Worm (Caenorhabditis elegans) whole organism, L4 larva: ENCODE results near the gene T07E3.4.
A peak's percentile ranks its signal among the peaks of the same experiment; 100 is the strongest.

Experiments
- F10B5.3 ChIP-seq: sonication (generic microtip); optimal IDR thresholded peaks from 2 replicates; lab custom pipeline; 2016; ENCODE audit warnings: mild to moderate bottlenecking, missing genetic modification characterization, missing compliant biosample characterization
- T20F7.1 ChIP-seq: fragments of 200-800 bp; sonication (Bioruptor generic); optimal IDR thresholded peaks from 2 replicates; lab custom pipeline; 2018; ENCODE audit warnings: mild to moderate bottlenecking, missing genetic modification characterization, missing compliant biosample characterization
- T26A8.4 ChIP-seq: fragments of 200-800 bp; sonication (Bioruptor generic); IDR thresholded peaks from 2 replicates; pipeline ENCODE4 v1.3.6; 2022; ENCODE audit warnings: missing genetic modification characterization, missing compliant biosample characterization
- Y75B8A.6 ChIP-seq: fragments of 200-800 bp; sonication (Bioruptor generic); IDR thresholded peaks from 2 replicates; pipeline ENCODE4 v1.3.6; 2022; ENCODE audit warnings: missing genetic modification reagents, missing genetic modification characterization, missing compliant biosample characterization
- ZK337.2 ChIP-seq: fragments of 200-800 bp; sonication (Bioruptor generic); IDR thresholded peaks from 2 replicates; pipeline ENCODE4 v1.3.6; 2022; ENCODE audit warnings: missing genetic modification reagents, missing genetic modification characterization, missing compliant biosample characterization
- ZK546.5 ChIP-seq, 2 experiments: sonication (generic microtip); optimal IDR thresholded peaks; 2 replicates each; lab custom pipeline; 2017; ENCODE audit warnings: missing biosample characterization in 2 of 2, missing genetic modification characterization in 2 of 2
- aly-2 ChIP-seq: sonication (generic microtip); optimal IDR thresholded peaks from 2 replicates; lab custom pipeline; 2018; ENCODE audit warnings: missing biosample characterization, missing genetic modification characterization
- ama-1 ChIP-seq: fragments of 150-350 bp; optimal IDR thresholded peaks from 2 replicates; lab custom pipeline; 2014; ENCODE audit warnings: inconsistent platforms, mixed read lengths
- ceh-20 ChIP-seq: fragments of 200-800 bp; sonication (Bioruptor generic); IDR thresholded peaks from 2 replicates; pipeline ENCODE4 v1.3.6; 2022; ENCODE audit warnings: missing genetic modification reagents, missing genetic modification characterization, missing compliant biosample characterization
- ceh-28 ChIP-seq: fragments of 150-350 bp; optimal IDR thresholded peaks from 2 replicates; lab custom pipeline; 2014; ENCODE audit warnings: missing biosample characterization, missing genetic modification reagents, missing genetic modification characterization
- ceh-62 ChIP-seq: sonication (generic microtip); optimal IDR thresholded peaks from 2 replicates; lab custom pipeline; 2017; ENCODE audit warnings: missing biosample characterization, missing genetic modification characterization
- daf-16 ChIP-seq, 3 experiments: sonication (generic microtip); optimal IDR thresholded peaks; 2 replicates each; lab custom pipeline; 2016 to 2017; ENCODE audit warnings: missing genetic modification characterization in 3 of 3, missing genetic modification reagents in 3 of 3, mild to moderate bottlenecking in 2 of 3, missing compliant biosample characterization in 2 of 3, missing biosample characterization in 1 of 3, moderate library complexity in 1 of 3
- dmd-6 ChIP-seq: fragments of 200-800 bp; sonication (Bioruptor generic); IDR thresholded peaks from 2 replicates; pipeline ENCODE4 v1.3.6; 2022; ENCODE audit warnings: missing genetic modification reagents, missing genetic modification characterization, missing compliant biosample characterization
- duxl-1 ChIP-seq: sonication (generic microtip); optimal IDR thresholded peaks from 2 replicates; lab custom pipeline; 2016; ENCODE audit warnings: mild to moderate bottlenecking, missing genetic modification characterization, moderate library complexity, missing compliant biosample characterization; ENCODE audit not compliant: poor library complexity
- dve-1 ChIP-seq: sonication (generic microtip); optimal IDR thresholded peaks from 2 replicates; lab custom pipeline; 2017; ENCODE audit warnings: antibody characterized with exemption, mild to moderate bottlenecking, missing genetic modification characterization, missing compliant biosample characterization; ENCODE audit not compliant: insufficient read depth
- egl-27 ChIP-seq: sonication (generic microtip); optimal IDR thresholded peaks from 3 replicates; lab custom pipeline; 2017; ENCODE audit warnings: missing biosample characterization, missing genetic modification reagents, missing genetic modification characterization
- gei-8 ChIP-seq: fragments of 200-800 bp; sonication (Bioruptor generic); optimal IDR thresholded peaks from 2 replicates; lab custom pipeline; 2018; ENCODE audit warnings: mild to moderate bottlenecking, missing genetic modification characterization, missing compliant biosample characterization
- hlh-11 ChIP-seq: fragments of 200-800 bp; sonication (Bioruptor generic); optimal IDR thresholded peaks from 2 replicates; lab custom pipeline; 2018; ENCODE audit warnings: mild to moderate bottlenecking, missing genetic modification characterization, missing compliant biosample characterization
- hmg-1.1 ChIP-seq: fragments of 200-800 bp; sonication (Bioruptor generic); IDR thresholded peaks from 2 replicates; pipeline ENCODE4 v1.3.6; 2022; ENCODE audit warnings: missing genetic modification reagents, missing genetic modification characterization, missing compliant biosample characterization
- lim-7 ChIP-seq: fragments of 200-800 bp; sonication (Bioruptor generic); IDR thresholded peaks from 2 replicates; pipeline ENCODE4 v1.3.6; 2022; ENCODE audit warnings: missing genetic modification characterization, missing compliant biosample characterization
- lin-1 ChIP-seq: fragments of 200-800 bp; sonication (Bioruptor generic); IDR thresholded peaks from 2 replicates; pipeline ENCODE4 v1.3.6; 2022; ENCODE audit warnings: missing genetic modification reagents, missing genetic modification characterization, missing compliant biosample characterization
- lin-13 ChIP-seq: fragments of 150-350 bp; optimal IDR thresholded peaks from 2 replicates; lab custom pipeline; 2014; ENCODE audit warnings: missing biosample characterization, missing genetic modification reagents, missing genetic modification characterization
- lin-29 ChIP-seq: fragments of 200-800 bp; sonication (Bioruptor generic); IDR thresholded peaks from 2 replicates; pipeline ENCODE4 v1.3.6; 2022; ENCODE audit warnings: missing genetic modification reagents, missing genetic modification characterization, missing compliant biosample characterization
- lin-38 ChIP-seq: fragments of 200-800 bp; sonication (Bioruptor generic); IDR thresholded peaks from 2 replicates; pipeline ENCODE4 v1.3.6; 2022; ENCODE audit warnings: missing genetic modification reagents, missing genetic modification characterization, missing compliant biosample characterization
- lir-3 ChIP-seq: sonication (generic microtip); optimal IDR thresholded peaks from 2 replicates; lab custom pipeline; 2016; ENCODE audit warnings: mild to moderate bottlenecking, missing genetic modification characterization, missing compliant biosample characterization
- lsy-2 ChIP-seq, 2 experiments: fragments of 150-350 bp in 1 of 2; sonication (generic microtip) in 1 of 2; optimal IDR thresholded peaks; 2 replicates each; lab custom pipeline; 2014 to 2017; ENCODE audit warnings: missing biosample characterization in 2 of 2, missing genetic modification characterization in 2 of 2
- mdt-29 ChIP-seq: fragments of 200-800 bp; sonication (Bioruptor generic); IDR thresholded peaks from 2 replicates; pipeline ENCODE4 v1.3.6; 2022; ENCODE audit warnings: missing genetic modification reagents, missing genetic modification characterization, missing compliant biosample characterization
- mep-1 ChIP-seq: fragments of 150-350 bp; sonication (generic microtip); optimal IDR thresholded peaks from 3 replicates; lab custom pipeline; 2014; ENCODE audit warnings: missing biosample characterization, missing genetic modification characterization
- mxl-2 ChIP-seq: fragments of 200-800 bp; sonication (Bioruptor generic); conservative IDR thresholded peaks from 2 replicates; pipeline ENCODE4 v1.3.6; 2022; ENCODE audit warnings: missing genetic modification reagents, missing genetic modification characterization, missing compliant biosample characterization
- mxl-3 ChIP-seq: fragments of 200-800 bp; sonication (Bioruptor generic); optimal IDR thresholded peaks from 2 replicates; lab custom pipeline; 2018; ENCODE audit warnings: mild to moderate bottlenecking, missing genetic modification characterization, missing compliant biosample characterization
- nhr-10 ChIP-seq: fragments of 150-350 bp; optimal IDR thresholded peaks from 2 replicates; lab custom pipeline; 2014; ENCODE audit warnings: missing biosample characterization, missing genetic modification characterization
- nhr-102 ChIP-seq: sonication (generic microtip); optimal IDR thresholded peaks from 2 replicates; lab custom pipeline; 2016; ENCODE audit warnings: mild to moderate bottlenecking, missing genetic modification characterization, moderate library complexity, missing compliant biosample characterization
- nhr-11 ChIP-seq: fragments of 150-350 bp; optimal IDR thresholded peaks from 2 replicates; lab custom pipeline; 2014; ENCODE audit warnings: missing biosample characterization, missing genetic modification characterization
- nhr-25 ChIP-seq: sonication (generic microtip); optimal IDR thresholded peaks from 2 replicates; lab custom pipeline; 2017; ENCODE audit warnings: missing genetic modification characterization, mild to moderate bottlenecking, missing compliant biosample characterization, antibody characterized with exemption, moderate library complexity, borderline replicate concordance; ENCODE audit not compliant: insufficient read depth
- nhr-41 ChIP-seq: fragments of 200-800 bp; sonication (Bioruptor generic); IDR thresholded peaks from 2 replicates; pipeline ENCODE4 v1.3.6; 2022; ENCODE audit warnings: missing genetic modification reagents, missing genetic modification characterization, missing compliant biosample characterization
- nhr-42 ChIP-seq: fragments of 200-800 bp; sonication (Bioruptor generic); IDR thresholded peaks from 2 replicates; pipeline ENCODE4 v1.3.6; 2022; ENCODE audit warnings: missing genetic modification characterization, missing compliant biosample characterization
- nhr-48 ChIP-seq: sonication (generic microtip); optimal IDR thresholded peaks from 2 replicates; lab custom pipeline; 2016; ENCODE audit warnings: mild to moderate bottlenecking, missing genetic modification characterization, missing compliant biosample characterization
- pha-4 ChIP-seq, 2 experiments: fragments of 150-350 bp in 1 of 2; fragments of 200-800 bp in 1 of 2; sonication (Bioruptor generic) in 1 of 2; IDR thresholded peaks in 1 of 2; optimal IDR thresholded peaks in 1 of 2; 2 replicates each; pipeline versions ENCODE4 v1.3.6 to Lab custom; 2014 to 2022; ENCODE audit warnings: missing genetic modification characterization in 2 of 2, missing genetic modification reagents in 2 of 2, missing biosample characterization in 1 of 2, missing compliant biosample characterization in 1 of 2
- php-3 ChIP-seq: fragments of 200-800 bp; sonication (Bioruptor generic); IDR thresholded peaks from 2 replicates; pipeline ENCODE4 v1.3.6; 2022; ENCODE audit warnings: missing genetic modification reagents, missing genetic modification characterization, missing compliant biosample characterization
- snpc-1.2 ChIP-seq: fragments of 200-800 bp; sonication (Bioruptor generic); IDR thresholded peaks from 2 replicates; pipeline ENCODE4 v1.3.6; 2022; ENCODE audit warnings: missing genetic modification reagents, missing genetic modification characterization, missing compliant biosample characterization
- spr-1 ChIP-seq: sonication (generic microtip); optimal IDR thresholded peaks from 2 replicates; lab custom pipeline; 2016; ENCODE audit warnings: mild to moderate bottlenecking, missing genetic modification characterization, missing compliant biosample characterization
- tra-1 ChIP-seq: fragments of 200-800 bp; sonication (Bioruptor generic); IDR thresholded peaks from 2 replicates; pipeline ENCODE4 v1.3.6; 2022; ENCODE audit warnings: missing genetic modification reagents, missing genetic modification characterization, missing compliant biosample characterization
- unc-130 ChIP-seq: sonication (generic microtip); optimal IDR thresholded peaks from 2 replicates; lab custom pipeline; 2016; ENCODE audit warnings: missing genetic modification reagents, missing genetic modification characterization, missing compliant biosample characterization
- unc-62 ChIP-seq, 3 experiments: fragments of 150-350 bp in 1 of 3; sonication (generic microtip); optimal IDR thresholded peaks in 2 of 3; peaks in 1 of 3; 1 replicate in 1 of 3; 2 replicates in 2 of 3; lab custom pipeline; 2014 to 2017; ENCODE audit warnings: missing biosample characterization in 3 of 3, missing genetic modification characterization in 3 of 3, missing genetic modification reagents in 3 of 3, missing genotype in 1 of 3
- zag-1 ChIP-seq: fragments of 150-350 bp; optimal IDR thresholded peaks from 2 replicates; lab custom pipeline; 2014; ENCODE audit warnings: missing biosample characterization, missing genetic modification characterization
- zfp-2 ChIP-seq: sonication (generic microtip); optimal IDR thresholded peaks from 2 replicates; lab custom pipeline; 2016; ENCODE audit warnings: mild to moderate bottlenecking, missing genetic modification characterization, missing compliant biosample characterization
- zip-11 ChIP-seq: fragments of 200-800 bp; sonication (Bioruptor generic); IDR thresholded peaks from 2 replicates; pipeline ENCODE4 v1.3.6; 2022; ENCODE audit warnings: missing genetic modification characterization, missing compliant biosample characterization
- ztf-11 ChIP-seq: fragments of 150-350 bp; optimal IDR thresholded peaks from 2 replicates; lab custom pipeline; 2014; ENCODE audit warnings: missing biosample characterization, missing genetic modification characterization

T07E3.4 gene

DNA sequence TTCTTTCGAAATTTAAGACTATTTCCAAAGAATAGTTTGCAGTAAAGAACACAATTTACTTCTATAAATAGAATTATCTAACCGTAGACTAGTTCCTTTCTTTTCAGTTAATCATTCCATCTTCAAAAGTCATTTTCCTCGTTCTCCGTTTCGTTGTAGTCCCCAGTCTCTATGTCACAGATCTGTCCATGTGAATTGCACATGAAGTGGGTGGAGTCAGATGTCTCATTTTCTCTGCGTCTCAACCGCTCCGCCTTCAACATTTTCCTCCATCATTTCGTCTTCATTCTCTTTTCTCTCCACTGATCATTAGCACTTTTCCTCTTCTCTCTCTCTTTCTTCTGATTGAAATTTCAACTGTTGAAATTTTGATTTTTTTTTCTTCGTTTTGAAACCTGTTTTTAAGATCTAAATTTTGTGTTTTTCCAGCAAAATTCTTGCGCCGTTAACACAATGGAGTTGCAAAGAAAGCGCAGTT is at the start of gene T07E3.4:
T07E3.4 (plus strand) TSS at position 428 of the 478 bp plus-strand sequence.
- TF ChIP-seq lin-29 (GFP tag; lab: Robert Waterston, UW) (no peak), lin-13 (peak; percentile 46), lir-3 (tag; lab: Kevin White, UChicago) (no peak), pha-4 (GFP tag; IDR thresholded peaks at IDR 0.05; lab: Robert Waterston, UW) (0 out of 2 replicates have a peak, but pooled peaks have one; percentile 30), pha-4 (tag; optimal IDR thresholded peaks at IDR 0.05; lab: Kevin White, UChicago) (no peak), nhr-41 (no peak), aly-2 (tag; lab: Kevin White, UChicago) (no peak), ZK337.2 (GFP tag; lab: Robert Waterston, UW) (no peak), T26A8.4 (peak; percentile 59), snpc-1.2 (GFP tag; lab: Robert Waterston, UW) (no peak), ceh-28 (tag; lab: Kevin White, UChicago) (no peak), ceh-20 (0 out of 2 replicates have a peak, but pooled peaks have one; percentile 37), egl-27 (no peak), dmd-6 (GFP tag; lab: Robert Waterston, UW) (peak; percentile 94), ceh-62 (no peak), nhr-25 (tag; lab: Kevin White, UChicago) (no peak), nhr-11 (peak; percentile 84), mxl-3 (GFP tag; lab: Kevin White, UChicago) (peak; percentile 34), zip-11 (no peak), unc-130 (GFP tag; lab: Kevin White, UChicago) (no peak), Y75B8A.6 (GFP tag; lab: Robert Waterston, UW) (no peak), lin-1 (GFP tag; lab: Robert Waterston, UW) (peak; percentile 64; the same call in 1 of the 2 replicates), ztf-11 (tag; lab: Kevin White, UChicago) (no peak), duxl-1 (no peak), ZK546.5 (tag; optimal IDR thresholded peaks at IDR 0.05; lab: Kevin White, UChicago) (no peak), php-3 (GFP tag; lab: Robert Waterston, UW) (0 out of 2 replicates have a peak, but pooled peaks have one; percentile 39), daf-16 (GFP tag; optimal IDR thresholded peaks at IDR 0.05; lab: Kevin White, UChicago) (peak in 1 of 2 experiments; percentile 18), daf-16 (tag; optimal IDR thresholded peaks at IDR 0.05; lab: Kevin White, UChicago) (peak; percentile 68), dve-1 (peak; percentile 73), unc-62 (GFP tag; optimal IDR thresholded peaks at IDR 0.05 in 1 of 2; lab: Kevin White, UChicago) (peak in 1 of 2 experiments; percentile 90), unc-62 (tag; optimal IDR thresholded peaks at IDR 0.05; lab: Kevin White, UChicago) (no peak), T20F7.1 (GFP tag; lab: Kevin White, UChicago) (peak; percentile 60), ama-1 (lab: Kevin White, UChicago) (no peak), zfp-2 (tag; lab: Kevin White, UChicago) (no peak), zag-1 (tag; lab: Kevin White, UChicago) (no peak), gei-8 (GFP tag; lab: Kevin White, UChicago) (peak; percentile 9), lin-38 (GFP tag; lab: Robert Waterston, UW) (no peak), mdt-29 (GFP tag; lab: Robert Waterston, UW) (no peak), hmg-1.1 (GFP tag; lab: Robert Waterston, UW) (peak; percentile 76), mep-1 (tag; lab: Kevin White, UChicago) (peak; percentile 69), lim-7 (GFP tag; lab: Robert Waterston, UW) (no peak), nhr-102 (tag; lab: Kevin White, UChicago) (peak; percentile 39), F10B5.3 (tag; lab: Kevin White, UChicago) (no peak), nhr-10 (peak; percentile 23), lsy-2 (tag; optimal IDR thresholded peaks at IDR 0.05; lab: Kevin White, UChicago) (peak; percentile 50 to 84), mxl-2 (GFP tag; lab: Robert Waterston, UW) (peak; percentile 99), nhr-48 (tag; lab: Kevin White, UChicago) (peak; percentile 78), spr-1 (peak; percentile 22), hlh-11 (peak; percentile 93), tra-1 (GFP tag; lab: Robert Waterston, UW) (peak; percentile 32; the same call in 1 of the 2 replicates), nhr-42 (GFP tag; lab: Robert Waterston, UW) (no peak)
